Fruit fly (Drosophila melanogaster) whole organism, embryonic: ENCODE measurements around the gene Or82a.

Experiments used
- CG1024 ChIP-seq: fragments of 200-800 bp; sonication (Bioruptor generic); IDR thresholded peaks from 2 replicates; pipeline ENCODE4 v1.3.6; 2022; ENCODE audit warnings: missing biosample characterization, missing genetic modification characterization
- CG10274 ChIP-seq: fragments of 200-800 bp; sonication (Bioruptor generic); optimal IDR thresholded peaks from 3 replicates; lab custom pipeline; 2017; ENCODE audit warnings: missing biosample characterization, mild to moderate bottlenecking, missing genetic modification characterization
- CG11093 ChIP-seq: fragments of 200-800 bp; sonication (Bioruptor generic); IDR thresholded peaks from 3 replicates; pipeline ENCODE4 v1.3.6; 2022; ENCODE audit warnings: missing biosample characterization, missing genetic modification characterization
- CG14710 ChIP-seq: fragments of 200-800 bp; sonication (Bioruptor generic); optimal IDR thresholded peaks from 3 replicates; lab custom pipeline; 2019; ENCODE audit warnings: missing biosample characterization, mild to moderate bottlenecking, missing genetic modification characterization, moderate library complexity
- CG15514 ChIP-seq: fragments of 200-800 bp; sonication (Bioruptor generic); optimal IDR thresholded peaks from 3 replicates; lab custom pipeline; 2017; ENCODE audit warnings: missing biosample characterization, missing genetic modification characterization, mild to moderate bottlenecking, moderate library complexity, missing genetic modification reagents
- CG16779 ChIP-seq: fragments of 200-800 bp; sonication (Bioruptor generic); IDR thresholded peaks from 2 replicates; pipeline ENCODE4 v1.3.6; 2022; ENCODE audit warnings: missing biosample characterization, missing genetic modification characterization
- CG2712 ChIP-seq: fragments of 200-800 bp; optimal IDR thresholded peaks from 3 replicates; lab custom pipeline; 2019; ENCODE audit warnings: missing biosample characterization, mild to moderate bottlenecking, missing genetic modification characterization, moderate library complexity
- CG3065 ChIP-seq: fragments of 200-800 bp; sonication (Bioruptor generic); optimal IDR thresholded peaks from 2 replicates; lab custom pipeline; 2016; ENCODE audit warnings: missing biosample characterization, missing genetic modification characterization
- CG3281 ChIP-seq: fragments of 200-800 bp; sonication (Bioruptor generic); optimal IDR thresholded peaks from 3 replicates; lab custom pipeline; 2017; ENCODE audit warnings: missing biosample characterization, mild to moderate bottlenecking, missing genetic modification characterization
- CG34376 ChIP-seq: fragments of 200-800 bp; sonication (Bioruptor generic); optimal IDR thresholded peaks from 2 replicates; lab custom pipeline; 2018; ENCODE audit warnings: missing biosample characterization, mild to moderate bottlenecking, missing genetic modification characterization
- CG42726 ChIP-seq: fragments of 200-800 bp; sonication (Bioruptor generic); IDR thresholded peaks from 2 replicates; pipeline ENCODE4 v1.3.6; 2022; ENCODE audit warnings: missing biosample characterization, missing genetic modification characterization; ENCODE audit not compliant: partially characterized antibody
- CG4854 ChIP-seq: fragments of 200-800 bp; sonication (Bioruptor generic); optimal IDR thresholded peaks from 2 replicates; lab custom pipeline; 2016; ENCODE audit warnings: missing biosample characterization, missing genetic modification characterization, inconsistent platforms
- CG7357 ChIP-seq: fragments of 200-800 bp; sonication (Bioruptor generic); IDR thresholded peaks from 3 replicates; pipeline ENCODE4 v1.3.6; 2022; ENCODE audit warnings: missing biosample characterization, missing genetic modification characterization
- CG7839 ChIP-seq: fragments of 200-800 bp; sonication (Bioruptor generic); optimal IDR thresholded peaks from 3 replicates; lab custom pipeline; 2018; ENCODE audit warnings: missing biosample characterization, mild to moderate bottlenecking, missing genetic modification characterization, moderate library complexity
- D19A ChIP-seq: fragments of 200-800 bp; optimal IDR thresholded peaks from 3 replicates; lab custom pipeline; 2019; ENCODE audit warnings: missing biosample characterization, mild to moderate bottlenecking, missing genetic modification characterization, moderate library complexity
- Dad ChIP-seq: fragments of 200-800 bp; sonication (Bioruptor generic); optimal IDR thresholded peaks from 3 replicates; lab custom pipeline; 2016; ENCODE audit warnings: missing biosample characterization, missing genetic modification characterization
- Deaf1 ChIP-seq: fragments of 200-800 bp; optimal IDR thresholded peaks from 3 replicates; lab custom pipeline; 2019; ENCODE audit warnings: missing biosample characterization, mild to moderate bottlenecking, missing genetic modification characterization, moderate library complexity
- HLH4C ChIP-seq: fragments of 200-800 bp; sonication (Bioruptor generic); IDR thresholded peaks from 3 replicates; pipeline ENCODE4 v1.3.6; 2022; ENCODE audit warnings: missing biosample characterization, missing genetic modification characterization; ENCODE audit not compliant: partially characterized antibody
- Hmr ChIP-seq: fragments of 200-800 bp; sonication (Bioruptor generic); optimal IDR thresholded peaks from 3 replicates; lab custom pipeline; 2017; ENCODE audit warnings: mild to moderate bottlenecking, missing biosample characterization, missing genetic modification reagents, missing genetic modification characterization
- Lpt ChIP-seq: fragments of >200 bp; optimal IDR thresholded peaks from 2 replicates; lab custom pipeline; 2018; ENCODE audit warnings: missing biosample characterization, missing genetic modification characterization
- MBD-R2 ChIP-seq: fragments of 200-800 bp; sonication (Bioruptor generic); IDR thresholded peaks from 2 replicates; pipeline ENCODE4 v1.3.6; 2022; ENCODE audit warnings: missing biosample characterization, missing genetic modification characterization
- Optix ChIP-seq: fragments of 200-800 bp; sonication (Bioruptor generic); IDR thresholded peaks from 3 replicates; pipeline ENCODE4 v1.3.6; 2022; ENCODE audit warnings: missing biosample characterization, missing genetic modification characterization
- Rfx ChIP-seq: fragments of 200-800 bp; sonication (Bioruptor generic); IDR thresholded peaks from 2 replicates; pipeline ENCODE4 v1.3.6; 2022; ENCODE audit warnings: missing biosample characterization, missing genetic modification characterization
- Sry-δ ChIP-seq: fragments of 200-800 bp; sonication (Bioruptor generic); optimal IDR thresholded peaks from 2 replicates; lab custom pipeline; 2016; ENCODE audit warnings: missing biosample characterization, missing genetic modification characterization
- TFAM ChIP-seq: fragments of 200-800 bp; sonication (Bioruptor generic); optimal IDR thresholded peaks from 2 replicates; lab custom pipeline; 2017; ENCODE audit warnings: missing biosample characterization, missing genetic modification characterization, inconsistent platforms
- Trl ChIP-seq, 3 experiments: fragments of >200 bp in 2 of 3; fragments of 200-800 bp in 1 of 3; sonication (Bioruptor generic) in 1 of 3; optimal IDR thresholded peaks; 2 replicates in 1 of 3; 3 replicates in 2 of 3; lab custom pipeline; 2016 to 2017; ENCODE audit warnings: missing biosample characterization in 1 of 3, missing genetic modification characterization in 1 of 3
- Vsx1 ChIP-seq: fragments of 200-800 bp; sonication (Bioruptor generic); optimal IDR thresholded peaks from 2 replicates; lab custom pipeline; 2017; ENCODE audit warnings: missing biosample characterization, mild to moderate bottlenecking, missing genetic modification characterization, missing genetic modification reagents
- Xrp1 ChIP-seq: fragments of 200-800 bp; sonication (Bioruptor generic); IDR thresholded peaks from 2 replicates; pipeline ENCODE4 v1.3.6; 2022; ENCODE audit warnings: missing biosample characterization, missing genetic modification characterization
- ap ChIP-seq: fragments of 200-800 bp; sonication (Bioruptor generic); IDR thresholded peaks from 2 replicates; pipeline ENCODE4 v1.3.6; 2022; ENCODE audit warnings: missing biosample characterization, missing genetic modification characterization
- bab2 ChIP-seq: fragments of 200-800 bp; sonication (Bioruptor generic); optimal IDR thresholded peaks from 2 replicates; lab custom pipeline; 2016; ENCODE audit warnings: missing biosample characterization, missing genetic modification characterization
- dan ChIP-seq: fragments of 200-800 bp; sonication (Bioruptor generic); IDR thresholded peaks from 2 replicates; pipeline ENCODE4 v1.3.6; 2022; ENCODE audit warnings: missing biosample characterization, missing genetic modification characterization
- ewg ChIP-seq: fragments of 200-800 bp; sonication (Bioruptor generic); optimal IDR thresholded peaks from 3 replicates; lab custom pipeline; 2017; ENCODE audit warnings: mild to moderate bottlenecking, missing biosample characterization, missing genetic modification reagents, missing genetic modification characterization
- kay ChIP-seq: fragments of 200-800 bp; sonication (Bioruptor generic); optimal IDR thresholded peaks from 2 replicates; lab custom pipeline; 2016; ENCODE audit warnings: missing biosample characterization, missing genetic modification characterization
- oc ChIP-seq: fragments of 200-800 bp; sonication (Bioruptor generic); optimal IDR thresholded peaks from 2 replicates; lab custom pipeline; 2018; ENCODE audit warnings: missing biosample characterization, mild to moderate bottlenecking, missing genetic modification characterization, moderate library complexity
- odd ChIP-seq: fragments of 200-800 bp; sonication (Bioruptor generic); optimal IDR thresholded peaks from 2 replicates; lab custom pipeline; 2017; ENCODE audit warnings: missing biosample characterization, mild to moderate bottlenecking, missing genetic modification characterization
- pita ChIP-seq: fragments of 200-800 bp; sonication (Bioruptor generic); optimal IDR thresholded peaks from 2 replicates; lab custom pipeline; 2017; ENCODE audit warnings: missing biosample characterization, mild to moderate bottlenecking, missing genetic modification characterization
- pros ChIP-seq: fragments of 200-800 bp; sonication (Bioruptor generic); optimal IDR thresholded peaks from 3 replicates; lab custom pipeline; 2019; ENCODE audit warnings: missing biosample characterization, mild to moderate bottlenecking, missing genetic modification characterization, moderate library complexity
- rib ChIP-seq: fragments of 200-800 bp; sonication (Bioruptor generic); IDR thresholded peaks from 2 replicates; pipeline ENCODE4 v1.3.6; 2022; ENCODE audit warnings: missing biosample characterization, missing genetic modification characterization
- scrt ChIP-seq: fragments of 200-800 bp; sonication (Bioruptor generic); optimal IDR thresholded peaks from 2 replicates; lab custom pipeline; 2018; ENCODE audit warnings: missing biosample characterization, mild to moderate bottlenecking, missing genetic modification characterization, moderate library complexity
- sens ChIP-seq: fragments of 200-800 bp; sonication (Bioruptor generic); peaks from one replicate; lab custom pipeline; 2016; ENCODE audit warnings: missing biosample characterization, missing genetic modification characterization
- sens-2 ChIP-seq: fragments of 200-800 bp; sonication (Bioruptor generic); IDR thresholded peaks from 2 replicates; pipeline ENCODE4 v1.3.6; 2022; ENCODE audit warnings: missing biosample characterization, missing genetic modification characterization
- sima ChIP-seq: fragments of 200-800 bp; sonication (Bioruptor generic); optimal IDR thresholded peaks from 2 replicates; lab custom pipeline; 2016; ENCODE audit warnings: missing biosample characterization, missing genetic modification characterization
- sisA ChIP-seq: fragments of 200-800 bp; sonication (Bioruptor generic); IDR thresholded peaks from 2 replicates; pipeline ENCODE4 v1.3.6; 2022; ENCODE audit warnings: missing biosample characterization, missing genetic modification characterization
- sna ChIP-seq: fragments of 200-800 bp; sonication (Bioruptor generic); IDR thresholded peaks from 2 replicates; pipeline ENCODE4 v1.3.6; 2022; ENCODE audit warnings: missing biosample characterization, missing genetic modification characterization; ENCODE audit not compliant: partially characterized antibody
- ssp ChIP-seq: fragments of 200-800 bp; sonication (Bioruptor generic); IDR thresholded peaks from 2 replicates; pipeline ENCODE4 v1.3.6; 2022; ENCODE audit warnings: missing biosample characterization, missing genetic modification characterization
- toy ChIP-seq: fragments of 200-800 bp; sonication (Bioruptor generic); IDR thresholded peaks from 2 replicates; pipeline ENCODE4 v1.3.6; 2022; ENCODE audit warnings: missing biosample characterization, missing genetic modification characterization
- trh ChIP-seq: fragments of 200-800 bp; sonication (Bioruptor generic); optimal IDR thresholded peaks from 2 replicates; lab custom pipeline; 2016; ENCODE audit warnings: missing biosample characterization, missing genetic modification characterization
- vnd ChIP-seq: fragments of 200-800 bp; sonication (Bioruptor generic); IDR thresholded peaks from 3 replicates; pipeline ENCODE4 v1.3.6; 2022; ENCODE audit warnings: missing biosample characterization, missing genetic modification characterization; ENCODE audit not compliant: partially characterized antibody
- wor ChIP-seq: fragments of 200-800 bp; sonication (Bioruptor generic); IDR thresholded peaks from 2 replicates; pipeline ENCODE4 v1.3.6; 2022; ENCODE audit warnings: missing biosample characterization, missing genetic modification characterization

The Or82a gene

dm6 chr3R:4232139-4233017, 24.4 kb upstream of the Or82a start, which contains the start of gene CG14641 (continued):
- TF ChIP-seq Deaf1 (tag; lab: Kevin White, UChicago) = no peak
- TF ChIP-seq TFAM (GFP tag; lab: Kevin White, UChicago) = no peak
- TF ChIP-seq scrt (GFP tag; lab: Kevin White, UChicago) = no peak
- no peak for TF ChIP-seq Optix (GFP tag; lab: Robert Waterston, UW)
- peak; percentile 94 for TF ChIP-seq CG1024 (GFP tag; lab: Robert Waterston, UW)
- no peak for TF ChIP-seq pros (GFP tag; lab: Kevin White, UChicago)
- TF ChIP-seq Hmr (GFP tag; lab: Kevin White, UChicago) = no peak
- TF ChIP-seq ssp (GFP tag; lab: Robert Waterston, UW) = peak; percentile 97
- TF ChIP-seq Dad = no peak
- TF ChIP-seq vnd (GFP tag; lab: Robert Waterston, UW) = peak; percentile 38; the same call in 1 of the 3 replicates
- no peak for TF ChIP-seq wor (GFP tag; lab: Robert Waterston, UW)
- peak; percentile 73 for TF ChIP-seq Sry-δ (GFP tag; lab: Kevin White, UChicago)
- no peak for TF ChIP-seq oc
- TF ChIP-seq CG3065 = no peak
- no peak for TF ChIP-seq ewg (GFP tag; lab: Kevin White, UChicago)
- TF ChIP-seq CG7839 (tag; lab: Kevin White, UChicago) = peak; percentile 7
- TF ChIP-seq Trl (optimal IDR thresholded peaks at IDR 0.05; lab: Kevin White, UChicago) = no peak
- TF ChIP-seq Trl (GFP tag; optimal IDR thresholded peaks at IDR 0.05; lab: Kevin White, UChicago) = no peak
- TF ChIP-seq kay (GFP tag; lab: Kevin White, UChicago) = no peak
- TF ChIP-seq CG42726 = peak; percentile 60
- TF ChIP-seq MBD-R2 = peak; percentile 37
- TF ChIP-seq toy (GFP tag; lab: Robert Waterston, UW) = no peak
- TF ChIP-seq Vsx1 (GFP tag; lab: Kevin White, UChicago) = no peak
- TF ChIP-seq odd = no peak
- TF ChIP-seq Lpt (GFP tag; lab: Kevin White, UChicago) = no peak
- no peak for TF ChIP-seq bab2 (GFP tag; lab: Kevin White, UChicago)
- TF ChIP-seq CG15514 (GFP tag; lab: Kevin White, UChicago) = no peak
- TF ChIP-seq pita (GFP tag; lab: Kevin White, UChicago) = no peak
- TF ChIP-seq sna (GFP tag; lab: Robert Waterston, UW) = no peak
- no peak for TF ChIP-seq CG10274 (GFP tag; lab: Kevin White, UChicago)
- TF ChIP-seq CG16779 (GFP tag; lab: Robert Waterston, UW) = no peak
- peak; percentile 56 for TF ChIP-seq sens (GFP tag; lab: Kevin White, UChicago)
- TF ChIP-seq ap = 0 out of 2 replicates have a peak, but pooled peaks have one; percentile 11
- TF ChIP-seq dan (GFP tag; lab: Robert Waterston, UW) = no peak
- TF ChIP-seq CG4854 (GFP tag; lab: Kevin White, UChicago) = no peak
- no peak for TF ChIP-seq sima (GFP tag; lab: Kevin White, UChicago)
- TF ChIP-seq CG7357 = peak; percentile 90
- no peak for TF ChIP-seq Xrp1 (GFP tag; lab: Robert Waterston, UW)
- no peak for TF ChIP-seq CG11093 (GFP tag; lab: Robert Waterston, UW)
- TF ChIP-seq HLH4C = no peak
- TF ChIP-seq rib (GFP tag; lab: Robert Waterston, UW) = no peak
- no peak for TF ChIP-seq D19A (tag; lab: Kevin White, UChicago)
- peak; percentile 51 for TF ChIP-seq CG2712 (tag; lab: Kevin White, UChicago)
- peak; percentile 23 for TF ChIP-seq CG14710 (tag; lab: Kevin White, UChicago)
- TF ChIP-seq Rfx (GFP tag; lab: Robert Waterston, UW) = peak; percentile 23; the same call in 1 of the 2 replicates
- no peak for TF ChIP-seq CG34376 (GFP tag; lab: Kevin White, UChicago)
- no peak for TF ChIP-seq trh (GFP tag; lab: Kevin White, UChicago)
- no peak for TF ChIP-seq CG3281 (GFP tag; lab: Kevin White, UChicago)
- no peak for TF ChIP-seq sisA
- no peak for TF ChIP-seq sens-2 (GFP tag; lab: Robert Waterston, UW)
